Worm (Caenorhabditis elegans) whole organism, L1 larva: ENCODE measurements around the gene fbxa-65.

ENCODE experiments used
- C16A3.4 ChIP-seq: fragments of 150-350 bp; optimal IDR thresholded peaks from 2 replicates; lab custom pipeline; 2014; ENCODE audit warnings: missing biosample characterization, missing genetic modification characterization
- C34B4.2 ChIP-seq: sonication (generic microtip); optimal IDR thresholded peaks from 2 replicates; lab custom pipeline; 2017; ENCODE audit warnings: mild to moderate bottlenecking, missing genetic modification characterization, missing compliant biosample characterization
- F16B12.6 ChIP-seq: fragments of 150-350 bp; optimal IDR thresholded peaks from 2 replicates; lab custom pipeline; 2014; ENCODE audit warnings: missing biosample characterization, missing genetic modification characterization
- aha-1 ChIP-seq: fragments of 150-350 bp; optimal IDR thresholded peaks from 2 replicates; lab custom pipeline; 2014; ENCODE audit warnings: missing biosample characterization, missing genetic modification characterization
- alr-1 ChIP-seq: fragments of 200-800 bp; sonication (Bioruptor generic); optimal IDR thresholded peaks from 2 replicates; lab custom pipeline; 2018; ENCODE audit warnings: borderline replicate concordance, mild to moderate bottlenecking, missing genetic modification characterization, missing compliant biosample characterization
- ama-1 ChIP-seq: fragments of 150-350 bp; optimal IDR thresholded peaks from 2 replicates; lab custom pipeline; 2014
- blmp-1 ChIP-seq: fragments of 150-350 bp; optimal IDR thresholded peaks from 2 replicates; lab custom pipeline; 2014; ENCODE audit warnings: missing biosample characterization, missing genetic modification characterization
- ceh-8 ChIP-seq: fragments of 200-800 bp; sonication (Bioruptor generic); optimal IDR thresholded peaks from 2 replicates; lab custom pipeline; 2018; ENCODE audit warnings: mild to moderate bottlenecking, missing genetic modification characterization, moderate library complexity, missing compliant biosample characterization
- ceh-82 ChIP-seq, 3 experiments: fragments of 150-350 bp in 1 of 3; sonication (generic microtip) in 2 of 3; optimal IDR thresholded peaks; 2 replicates each; lab custom pipeline; 2014 to 2017; ENCODE audit warnings: missing biosample characterization in 3 of 3, missing genetic modification characterization in 3 of 3
- ceh-90 ChIP-seq: sonication (generic microtip); optimal IDR thresholded peaks from 2 replicates; lab custom pipeline; 2016; ENCODE audit warnings: missing genetic modification characterization, missing compliant biosample characterization
- dpl-1 ChIP-seq, 3 experiments: fragments of 150-350 bp in 2 of 3; sonication (generic microtip) in 1 of 3; optimal IDR thresholded peaks; 2 replicates each; lab custom pipeline; 2014 to 2017; ENCODE audit warnings: missing biosample characterization in 3 of 3, missing genetic modification characterization in 3 of 3, missing genetic modification reagents in 3 of 3
- dsc-1 ChIP-seq: sonication (generic microtip); optimal IDR thresholded peaks from 2 replicates; lab custom pipeline; 2016; ENCODE audit warnings: mild to moderate bottlenecking, missing genetic modification characterization, missing compliant biosample characterization
- egl-13 ChIP-seq: sonication (generic microtip); optimal IDR thresholded peaks from 2 replicates; lab custom pipeline; 2016; ENCODE audit warnings: missing genotype, missing genetic modification reagents, missing genetic modification characterization, missing compliant biosample characterization
- elt-2 ChIP-seq: sonication (generic microtip); optimal IDR thresholded peaks from 2 replicates; lab custom pipeline; 2016; ENCODE audit warnings: missing genetic modification characterization, mild to moderate bottlenecking, inconsistent platforms, missing compliant biosample characterization, missing genetic modification reagents
- ets-5 ChIP-seq: fragments of 200-800 bp; sonication (Bioruptor generic); IDR thresholded peaks from 2 replicates; pipeline ENCODE4 v1.3.6; 2022; ENCODE audit warnings: missing genetic modification characterization, missing compliant biosample characterization
- fkh-8 ChIP-seq: sonication (generic microtip); optimal IDR thresholded peaks from 2 replicates; lab custom pipeline; 2016; ENCODE audit warnings: mild to moderate bottlenecking, missing genetic modification characterization, missing compliant biosample characterization
- fos-1 ChIP-seq: fragments of 150-350 bp; optimal IDR thresholded peaks from 2 replicates; lab custom pipeline; 2014; ENCODE audit warnings: missing biosample characterization, missing genetic modification characterization
- grh-1 ChIP-seq: fragments of 200-800 bp; sonication (Bioruptor generic); IDR thresholded peaks from 2 replicates; pipeline ENCODE4 v1.3.6; 2022; ENCODE audit warnings: missing genetic modification reagents, missing genetic modification characterization, missing compliant biosample characterization
- irx-1 ChIP-seq: sonication (generic microtip); optimal IDR thresholded peaks from 2 replicates; lab custom pipeline; 2016; ENCODE audit warnings: missing genetic modification characterization, missing compliant biosample characterization
- isw-1 ChIP-seq: fragments of 200-800 bp; sonication (Bioruptor generic); IDR thresholded peaks from 2 replicates; pipeline ENCODE4 v1.3.6; 2022; ENCODE audit warnings: missing genetic modification characterization, missing compliant biosample characterization
- jun-1 ChIP-seq: fragments of 150-350 bp; optimal IDR thresholded peaks from 2 replicates; lab custom pipeline; 2014; ENCODE audit warnings: missing biosample characterization, missing genetic modification reagents, missing genetic modification characterization
- lin-13 ChIP-seq: fragments of 150-350 bp; optimal IDR thresholded peaks from 2 replicates; lab custom pipeline; 2014; ENCODE audit warnings: missing biosample characterization, missing genetic modification reagents, missing genetic modification characterization
- lin-15B ChIP-seq: fragments of 150-350 bp; sonication (generic microtip); optimal IDR thresholded peaks from 3 replicates; lab custom pipeline; 2014; ENCODE audit warnings: missing biosample characterization, missing genetic modification characterization
- lsy-2 ChIP-seq, 2 experiments: fragments of 150-350 bp; optimal IDR thresholded peaks; 2 replicates each; lab custom pipeline; 2014; ENCODE audit warnings: missing biosample characterization in 2 of 2, missing genetic modification characterization in 2 of 2
- mab-9 ChIP-seq: fragments of 200-800 bp; sonication (Bioruptor generic); IDR thresholded peaks from 2 replicates; pipeline ENCODE4 v1.3.6; 2022; ENCODE audit warnings: missing genetic modification reagents, missing genetic modification characterization, missing compliant biosample characterization
- mdl-1 ChIP-seq, 2 experiments: fragments of 150-350 bp; optimal IDR thresholded peaks; 2 replicates each; lab custom pipeline; 2014 to 2017; ENCODE audit warnings: missing biosample characterization in 2 of 2, missing genetic modification characterization in 2 of 2, inconsistent platforms in 1 of 2
- nhr-11 ChIP-seq: fragments of 150-350 bp; optimal IDR thresholded peaks from 2 replicates; lab custom pipeline; 2014; ENCODE audit warnings: missing biosample characterization, missing genetic modification characterization
- nhr-19 ChIP-seq: fragments of 200-800 bp; sonication (Bioruptor generic); conservative IDR thresholded peaks from 2 replicates; pipeline ENCODE4 v1.3.6; 2022; ENCODE audit warnings: missing genetic modification characterization, missing compliant biosample characterization
- nhr-20 ChIP-seq: sonication (generic microtip); optimal IDR thresholded peaks from 2 replicates; lab custom pipeline; 2016; ENCODE audit warnings: mild to moderate bottlenecking, missing genetic modification characterization, missing compliant biosample characterization
- nhr-237 ChIP-seq: fragments of 150-350 bp; optimal IDR thresholded peaks from 2 replicates; lab custom pipeline; 2014; ENCODE audit warnings: missing biosample characterization, missing genetic modification characterization
- nhr-47 ChIP-seq: sonication (generic microtip); optimal IDR thresholded peaks from 2 replicates; lab custom pipeline; 2016; ENCODE audit warnings: mild to moderate bottlenecking, missing genetic modification characterization, moderate library complexity, missing compliant biosample characterization
- nhr-71 ChIP-seq: sonication (generic microtip); optimal IDR thresholded peaks from 2 replicates; lab custom pipeline; 2016; ENCODE audit warnings: mild to moderate bottlenecking, missing genetic modification characterization, moderate library complexity, missing compliant biosample characterization
- nhr-84 ChIP-seq: sonication (generic microtip); optimal IDR thresholded peaks from 2 replicates; lab custom pipeline; 2017; ENCODE audit warnings: missing biosample characterization, missing genetic modification characterization
- nhr-85 ChIP-seq: sonication (generic microtip); peaks from one replicate; lab custom pipeline; 2016; ENCODE audit warnings: missing genetic modification characterization, inconsistent platforms, missing compliant biosample characterization
- nhr-90 ChIP-seq: sonication (generic microtip); optimal IDR thresholded peaks from 2 replicates; lab custom pipeline; 2016; ENCODE audit warnings: mild to moderate bottlenecking, missing genetic modification characterization, missing compliant biosample characterization; ENCODE audit not compliant: poor library complexity
- pag-3 ChIP-seq: sonication (generic microtip); optimal IDR thresholded peaks from 2 replicates; lab custom pipeline; 2017; ENCODE audit warnings: missing genetic modification characterization, mild to moderate bottlenecking, missing compliant biosample characterization, antibody characterized with exemption, borderline replicate concordance; ENCODE audit not compliant: insufficient read depth
- pqm-1 ChIP-seq: sonication (generic microtip); optimal IDR thresholded peaks from 3 replicates; lab custom pipeline; 2017; ENCODE audit warnings: missing biosample characterization, missing genetic modification characterization
- skn-1 ChIP-seq: fragments of 150-350 bp; optimal IDR thresholded peaks from 2 replicates; lab custom pipeline; 2014; ENCODE audit warnings: missing biosample characterization, missing genetic modification characterization
- snpc-4 ChIP-seq: fragments of 150-350 bp; optimal IDR thresholded peaks from 2 replicates; lab custom pipeline; 2014; ENCODE audit warnings: missing biosample characterization, missing genetic modification characterization
- snu-23 ChIP-seq: sonication (generic microtip); optimal IDR thresholded peaks from 2 replicates; lab custom pipeline; 2016; ENCODE audit warnings: missing genetic modification characterization, missing compliant biosample characterization
- sptf-1 ChIP-seq: fragments of 150-350 bp; optimal IDR thresholded peaks from 2 replicates; lab custom pipeline; 2014; ENCODE audit warnings: missing biosample characterization, missing genetic modification characterization
- tbx-2 ChIP-seq: sonication (generic microtip); optimal IDR thresholded peaks from 2 replicates; lab custom pipeline; 2016; ENCODE audit warnings: missing genetic modification characterization, missing compliant biosample characterization
- tlp-1 ChIP-seq: fragments of 150-350 bp; optimal IDR thresholded peaks from 2 replicates; lab custom pipeline; 2014; ENCODE audit warnings: missing biosample characterization, missing genetic modification characterization
- unc-130 ChIP-seq: fragments of 150-350 bp; optimal IDR thresholded peaks from 2 replicates; lab custom pipeline; 2017; ENCODE audit warnings: missing biosample characterization, missing genetic modification characterization, inconsistent platforms
- unc-30 ChIP-seq: sonication (generic microtip); optimal IDR thresholded peaks from 2 replicates; lab custom pipeline; 2017; ENCODE audit warnings: missing biosample characterization, missing genetic modification characterization
- unc-86 ChIP-seq: sonication (generic microtip); optimal IDR thresholded peaks from 2 replicates; lab custom pipeline; 2016; ENCODE audit warnings: missing genetic modification characterization, missing compliant biosample characterization
- vab-15 ChIP-seq: sonication (generic microtip); optimal IDR thresholded peaks from 2 replicates; lab custom pipeline; 2017; ENCODE audit warnings: missing genotype, mild to moderate bottlenecking, missing genetic modification characterization, missing compliant biosample characterization
- ztf-11 ChIP-seq, 2 experiments: sonication (generic microtip); optimal IDR thresholded peaks; 2 replicates each; lab custom pipeline; 2016 to 2017; ENCODE audit warnings: missing genetic modification characterization in 2 of 2, missing biosample characterization in 1 of 2, missing compliant biosample characterization in 1 of 2

The fbxa-65 gene

DNA sequence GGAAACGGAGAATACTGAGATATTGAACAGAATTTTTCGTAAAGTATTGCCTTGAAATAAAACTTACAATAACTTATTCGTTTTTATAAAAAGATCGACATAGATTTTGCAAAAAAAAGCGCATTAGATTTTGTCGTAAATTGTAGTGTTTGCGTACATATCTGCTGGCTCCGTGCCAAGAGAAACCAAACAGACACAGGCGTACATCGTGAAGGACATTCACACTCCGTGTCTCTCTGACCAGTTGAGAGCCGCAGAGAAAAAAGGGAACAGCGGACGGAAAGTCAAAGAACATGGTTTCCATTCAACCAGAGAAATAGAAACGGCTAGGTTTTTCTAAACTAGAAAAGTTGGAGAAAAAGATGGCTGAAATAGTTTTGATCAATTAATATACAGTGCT lies 31.0 kb downstream of the fbxa-65 start, which contains the start of gene arrd-19 (continued):
- peak; percentile 53 for TF ChIP-seq fos-1 (tag; lab: Kevin White, UChicago)
- peak; percentile 74 for TF ChIP-seq blmp-1
- peak; percentile 21 for TF ChIP-seq lin-15B (tag; lab: Kevin White, UChicago)
- peak in 2 of 3 experiments; percentile 36 to 76 for TF ChIP-seq ceh-82 (tag; optimal IDR thresholded peaks at IDR 0.05; lab: Kevin White, UChicago)
- peak; percentile 38; the same call in 1 of the 2 replicates for TF ChIP-seq isw-1
- no peak for TF ChIP-seq nhr-11
- TF ChIP-seq ets-5 (GFP tag; lab: Robert Waterston, UW): no peak
- peak; percentile 84 for TF ChIP-seq nhr-20 (tag; lab: Kevin White, UChicago)
- peak; percentile 75 to 81 for TF ChIP-seq lsy-2 (tag; optimal IDR thresholded peaks at IDR 0.05; lab: Kevin White, UChicago)
- TF ChIP-seq unc-30 (tag; lab: Kevin White, UChicago): no peak
- TF ChIP-seq C34B4.2 (tag; lab: Kevin White, UChicago): no peak
- TF ChIP-seq fkh-8 (tag; lab: Kevin White, UChicago): peak; percentile 66
- TF ChIP-seq grh-1 (GFP tag; lab: Robert Waterston, UW): peak; percentile 72
- no peak for TF ChIP-seq ama-1 (lab: Kevin White, UChicago)
- no peak for TF ChIP-seq ceh-8
- TF ChIP-seq nhr-19: peak; percentile 77
- peak; percentile 88 for TF ChIP-seq nhr-71 (tag; lab: Kevin White, UChicago)
- TF ChIP-seq tbx-2 (tag; lab: Kevin White, UChicago): peak; percentile 73
- peak; percentile 52 for TF ChIP-seq skn-1
- TF ChIP-seq tlp-1 (tag; lab: Kevin White, UChicago): no peak
- no peak for TF ChIP-seq ceh-90 (tag; lab: Kevin White, UChicago)
- TF ChIP-seq nhr-47 (tag; lab: Kevin White, UChicago): peak; percentile 69
- TF ChIP-seq unc-130 (tag; lab: Kevin White, UChicago): peak; percentile 63
- TF ChIP-seq C16A3.4 (tag; lab: Kevin White, UChicago): peak; percentile 49
- peak; percentile 58 for TF ChIP-seq irx-1 (tag; lab: Kevin White, UChicago)
- no peak for TF ChIP-seq sptf-1
- peak; percentile 29 for TF ChIP-seq jun-1
- peak; percentile 16 for TF ChIP-seq elt-2 (tag; lab: Kevin White, UChicago)
- TF ChIP-seq F16B12.6 (tag; lab: Kevin White, UChicago): peak; percentile 86
- peak; percentile 38 for TF ChIP-seq lin-13 (GFP tag; lab: Kevin White, UChicago)
- TF ChIP-seq nhr-85 (tag; lab: Kevin White, UChicago): peak; percentile 97
- peak; percentile 19 for TF ChIP-seq egl-13 (tag; lab: Kevin White, UChicago)
- peak; percentile 54 for TF ChIP-seq snpc-4 (tag; lab: Kevin White, UChicago)
- peak; percentile 67 for TF ChIP-seq pag-3 (tag; lab: Kevin White, UChicago)

DNA sequence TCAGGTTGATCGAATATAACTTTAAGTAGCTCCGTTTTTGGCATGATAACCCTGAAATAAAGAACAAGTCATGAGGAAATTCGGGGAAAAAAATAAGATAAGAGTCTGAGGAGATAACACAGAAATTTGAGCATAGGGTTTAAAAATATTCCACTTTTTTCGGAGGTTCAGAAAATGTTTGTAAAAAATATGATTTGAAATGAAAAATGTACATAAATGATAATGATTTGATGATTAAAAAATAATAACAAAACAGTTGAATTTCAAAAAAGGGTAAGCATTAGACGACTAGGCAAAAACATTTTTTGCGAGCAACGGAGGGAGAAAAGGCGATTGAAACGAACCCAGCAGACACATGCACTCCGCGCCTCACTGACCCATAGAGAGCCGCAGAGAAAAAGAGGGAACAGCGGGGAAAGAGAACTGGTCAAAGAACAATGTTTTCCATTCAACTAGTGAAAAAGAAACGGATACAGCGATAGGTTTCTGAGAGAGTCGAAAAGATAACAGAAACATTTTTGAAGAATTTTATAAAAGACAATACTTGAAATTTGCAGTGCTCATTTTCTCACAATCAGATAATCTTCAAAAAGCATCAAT lies 34.1 kb downstream of the fbxa-65 start, which contains the start of gene arrd-18:
Gene arrd-18 (minus strand): TSS at position 51 of the 600 bp plus-strand sequence.
- TF ChIP-seq pag-3 (tag; lab: Kevin White, UChicago) (no peak), egl-13 (tag; lab: Kevin White, UChicago) (no peak), tbx-2 (tag; lab: Kevin White, UChicago) (peak; percentile 10), nhr-19 (peak; percentile 50), nhr-85 (tag; lab: Kevin White, UChicago) (peak; percentile 21), jun-1 (no peak), dsc-1 (no peak), mab-9 (GFP tag; lab: Robert Waterston, UW) (no peak), ceh-90 (tag; lab: Kevin White, UChicago) (no peak), nhr-90 (tag; lab: Kevin White, UChicago) (no peak), fos-1 (tag; lab: Kevin White, UChicago) (no peak), grh-1 (GFP tag; lab: Robert Waterston, UW) (peak; percentile 32; the same call in 1 of the 2 replicates), ztf-11 (tag; optimal IDR thresholded peaks at IDR 0.05; lab: Kevin White, UChicago) (no peak), unc-86 (tag; lab: Kevin White, UChicago) (no peak), F16B12.6 (tag; lab: Kevin White, UChicago) (no peak), nhr-71 (tag; lab: Kevin White, UChicago) (peak; percentile 62), C16A3.4 (tag; lab: Kevin White, UChicago) (peak; percentile 0), aha-1 (no peak), fkh-8 (tag; lab: Kevin White, UChicago) (peak; percentile 20), snu-23 (peak; percentile 51), alr-1 (tag; lab: Kevin White, UChicago) (no peak), pqm-1 (no peak), nhr-237 (tag; lab: Kevin White, UChicago) (no peak), nhr-47 (tag; lab: Kevin White, UChicago) (peak; percentile 18), vab-15 (tag; lab: Kevin White, UChicago) (no peak), mdl-1 (tag; optimal IDR thresholded peaks at IDR 0.05; lab: Kevin White, UChicago) (no peak), isw-1 (no peak), dpl-1 (GFP tag; optimal IDR thresholded peaks at IDR 0.05; lab: Kevin White, UChicago) (peak in 1 of 3 experiments; percentile 13), blmp-1 (no peak), snpc-4 (tag; lab: Kevin White, UChicago) (no peak), elt-2 (tag; lab: Kevin White, UChicago) (no peak), nhr-84 (tag; lab: Kevin White, UChicago) (no peak)
